Worm (Caenorhabditis elegans) whole organism, young adult: ENCODE results near the gene F44D12.10.

Source experiments
- B0035.1 ChIP-seq: sonication (generic microtip); optimal IDR thresholded peaks from 2 replicates; lab custom pipeline; 2016; ENCODE audit warnings: missing genetic modification characterization, mild to moderate bottlenecking, missing compliant biosample characterization, missing genotype, missing genetic modification reagents
- Y53F4B.3 ChIP-seq: fragments of 200-800 bp; sonication (Bioruptor generic); IDR thresholded peaks from 2 replicates; pipeline ENCODE4 v1.3.6; 2022; ENCODE audit warnings: missing genetic modification reagents, missing genetic modification characterization, missing compliant biosample characterization
- Y53G8AR.9 ChIP-seq: fragments of 200-800 bp; sonication (Bioruptor generic); conservative IDR thresholded peaks from 2 replicates; pipeline ENCODE4 v1.3.6; 2022; ENCODE audit warnings: missing genetic modification reagents, missing genetic modification characterization, missing compliant biosample characterization
- ZK185.1 ChIP-seq: sonication (generic microtip); optimal IDR thresholded peaks from 2 replicates; lab custom pipeline; 2016; ENCODE audit warnings: mild to moderate bottlenecking, missing genetic modification characterization, missing compliant biosample characterization; ENCODE audit not compliant: poor library complexity, severe bottlenecking
- akir-1 ChIP-seq: fragments of 200-800 bp; sonication (Bioruptor generic); optimal IDR thresholded peaks from 2 replicates; lab custom pipeline; 2018; ENCODE audit warnings: mild to moderate bottlenecking, missing genetic modification characterization, moderate library complexity, missing compliant biosample characterization
- ama-1 ChIP-seq, 3 experiments: fragments of 150-350 bp in 1 of 3; sonication (generic microtip) in 2 of 3; optimal IDR thresholded peaks; 2 replicates each; lab custom pipeline; 2014 to 2018; ENCODE audit warnings: missing biosample characterization in 2 of 3, missing genetic modification characterization in 2 of 3, missing genetic modification reagents in 2 of 3
- aptf-2 ChIP-seq: fragments of 200-800 bp; sonication (Bioruptor generic); conservative IDR thresholded peaks from 2 replicates; pipeline ENCODE4 v1.3.6; 2022; ENCODE audit warnings: missing genetic modification reagents, missing genetic modification characterization, missing compliant biosample characterization
- attf-3 ChIP-seq: fragments of 200-800 bp; sonication (Bioruptor generic); conservative IDR thresholded peaks from 2 replicates; pipeline ENCODE4 v1.3.6; 2022; ENCODE audit warnings: missing genetic modification reagents, missing genetic modification characterization, missing compliant biosample characterization
- attf-6 ChIP-seq: fragments of 200-800 bp; sonication (Bioruptor generic); IDR thresholded peaks from 2 replicates; pipeline ENCODE4 v1.3.6; 2022; ENCODE audit warnings: missing genetic modification reagents, missing genetic modification characterization, missing compliant biosample characterization
- bed-1 ChIP-seq: fragments of 200-800 bp; sonication (Bioruptor generic); IDR thresholded peaks from 2 replicates; pipeline ENCODE4 v1.3.6; 2022; ENCODE audit warnings: missing genetic modification reagents, missing genetic modification characterization, missing compliant biosample characterization
- cebp-1 ChIP-seq, 2 experiments: fragments of 200-800 bp in 1 of 2; sonication (Bioruptor generic) in 1 of 2; sonication (generic microtip) in 1 of 2; IDR thresholded peaks in 1 of 2; optimal IDR thresholded peaks in 1 of 2; 2 replicates each; pipeline versions ENCODE4 v1.3.6 to Lab custom; 2017 to 2022; ENCODE audit warnings: missing compliant biosample characterization in 2 of 2, missing genetic modification characterization in 2 of 2, mild to moderate bottlenecking in 1 of 2, missing genetic modification reagents in 1 of 2, moderate library complexity in 1 of 2
- ceh-100 ChIP-seq: fragments of 200-800 bp; sonication (Bioruptor generic); IDR thresholded peaks from 2 replicates; pipeline ENCODE4 v1.3.6; 2022; ENCODE audit warnings: missing genetic modification reagents, missing genetic modification characterization, missing compliant biosample characterization
- ceh-40 ChIP-seq: fragments of 200-800 bp; sonication (Bioruptor generic); IDR thresholded peaks from 2 replicates; pipeline ENCODE4 v1.3.6; 2022; ENCODE audit warnings: missing genetic modification characterization, missing compliant biosample characterization
- efl-1 ChIP-seq: fragments of 150-350 bp; optimal IDR thresholded peaks from 2 replicates; lab custom pipeline; 2014; ENCODE audit warnings: missing biosample characterization, missing genetic modification reagents, missing genetic modification characterization
- egrh-3 ChIP-seq: fragments of 200-800 bp; sonication (Bioruptor generic); IDR thresholded peaks from 2 replicates; pipeline ENCODE4 v1.3.6; 2022; ENCODE audit warnings: missing genetic modification reagents, missing genetic modification characterization, missing compliant biosample characterization
- hlh-12 ChIP-seq: sonication (generic microtip); optimal IDR thresholded peaks from 2 replicates; lab custom pipeline; 2016; ENCODE audit warnings: missing genetic modification characterization, missing compliant biosample characterization
- hrde-1 ChIP-seq: sonication (generic microtip); optimal IDR thresholded peaks from 2 replicates; lab custom pipeline; 2016; ENCODE audit warnings: missing genetic modification characterization, mild to moderate bottlenecking, missing compliant biosample characterization, moderate library complexity, missing genotype, missing genetic modification reagents, borderline replicate concordance
- lin-26 ChIP-seq: fragments of 200-800 bp; sonication (Bioruptor generic); IDR thresholded peaks from 2 replicates; pipeline ENCODE4 v1.3.6; 2022; ENCODE audit warnings: missing genetic modification reagents, missing genetic modification characterization, missing compliant biosample characterization
- lir-1 ChIP-seq: fragments of 200-800 bp; sonication (Bioruptor generic); conservative IDR thresholded peaks from 2 replicates; pipeline ENCODE4 v1.3.6; 2022; ENCODE audit warnings: missing genetic modification reagents, missing genetic modification characterization, missing compliant biosample characterization
- madf-10 ChIP-seq: sonication (generic microtip); optimal IDR thresholded peaks from 2 replicates; lab custom pipeline; 2016; ENCODE audit warnings: mild to moderate bottlenecking, missing genetic modification characterization, missing compliant biosample characterization
- madf-6 ChIP-seq: fragments of 200-800 bp; sonication (Bioruptor generic); IDR thresholded peaks from 2 replicates; pipeline ENCODE4 v1.3.6; 2022; ENCODE audit warnings: missing genetic modification reagents, missing genetic modification characterization, missing compliant biosample characterization
- madf-8 ChIP-seq: fragments of 200-800 bp; sonication (Bioruptor generic); conservative IDR thresholded peaks from 2 replicates; pipeline ENCODE4 v1.3.6; 2022; ENCODE audit warnings: missing genetic modification reagents, missing genetic modification characterization, missing compliant biosample characterization
- mcd-1 ChIP-seq: fragments of 200-800 bp; sonication (Bioruptor generic); IDR thresholded peaks from 2 replicates; pipeline ENCODE4 v1.3.6; 2022; ENCODE audit warnings: missing genetic modification reagents, missing genetic modification characterization, missing compliant biosample characterization
- nfya-2 ChIP-seq: fragments of 200-800 bp; sonication (Bioruptor generic); IDR thresholded peaks from 2 replicates; pipeline ENCODE4 v1.3.6; 2022; ENCODE audit warnings: missing genetic modification reagents, missing genetic modification characterization, missing compliant biosample characterization
- nhr-120 ChIP-seq: fragments of 200-800 bp; sonication (Bioruptor generic); IDR thresholded peaks from 2 replicates; pipeline ENCODE4 v1.3.6; 2022; ENCODE audit warnings: missing genetic modification characterization, missing compliant biosample characterization
- nhr-27 ChIP-seq: fragments of 200-800 bp; sonication (Bioruptor generic); optimal IDR thresholded peaks from 2 replicates; lab custom pipeline; 2018; ENCODE audit warnings: mild to moderate bottlenecking, missing genetic modification characterization, moderate library complexity, missing compliant biosample characterization
- nhr-80 ChIP-seq: sonication (generic microtip); optimal IDR thresholded peaks from 2 replicates; lab custom pipeline; 2016; ENCODE audit warnings: missing genetic modification characterization, missing compliant biosample characterization
- pha-4 ChIP-seq: fragments of 150-350 bp; sonication (generic microtip); optimal IDR thresholded peaks from 2 replicates; lab custom pipeline; 2014; ENCODE audit warnings: missing biosample characterization, missing genetic modification reagents, missing genetic modification characterization
- repo-1 ChIP-seq: sonication (generic microtip); optimal IDR thresholded peaks from 2 replicates; lab custom pipeline; 2017; ENCODE audit warnings: mild to moderate bottlenecking, missing genetic modification characterization, missing compliant biosample characterization
- somi-1 ChIP-seq: fragments of 200-800 bp; sonication (Bioruptor generic); optimal IDR thresholded peaks from 2 replicates; lab custom pipeline; 2018; ENCODE audit warnings: mild to moderate bottlenecking, missing genetic modification characterization, missing compliant biosample characterization
- zfh-2 ChIP-seq: fragments of 200-800 bp; sonication (Bioruptor generic); conservative IDR thresholded peaks from 2 replicates; pipeline ENCODE4 v1.3.6; 2022; ENCODE audit warnings: missing genetic modification reagents, missing genetic modification characterization, missing compliant biosample characterization
- zim-3 ChIP-seq: sonication (generic microtip); optimal IDR thresholded peaks from 2 replicates; lab custom pipeline; 2017; ENCODE audit warnings: mild to moderate bottlenecking, missing genetic modification characterization, moderate library complexity, missing compliant biosample characterization
- ztf-18 ChIP-seq: sonication (generic microtip); optimal IDR thresholded peaks from 2 replicates; lab custom pipeline; 2016; ENCODE audit warnings: missing genotype, mild to moderate bottlenecking, missing genetic modification characterization, missing compliant biosample characterization
- ztf-22 ChIP-seq: fragments of 200-800 bp; sonication (Bioruptor generic); optimal IDR thresholded peaks from 2 replicates; lab custom pipeline; 2018; ENCODE audit warnings: mild to moderate bottlenecking, missing genetic modification characterization, moderate library complexity, missing compliant biosample characterization
- ztf-26 ChIP-seq: sonication (generic microtip); optimal IDR thresholded peaks from 2 replicates; lab custom pipeline; 2017; ENCODE audit warnings: missing genetic modification characterization, missing compliant biosample characterization
- ztf-6 ChIP-seq: fragments of 200-800 bp; sonication (Bioruptor generic); IDR thresholded peaks from 2 replicates; pipeline ENCODE4 v1.3.6; 2022; ENCODE audit warnings: missing genetic modification reagents, missing genetic modification characterization, missing compliant biosample characterization

F44D12.10 gene

ce11 chrIV:10075034-10075510, 38.2 kb upstream of the F44D12.10 start, which contains the start of the genes ttbk-4 and W01B6.4:
ttbk-4 (minus strand) TSS chrIV:10075134.
W01B6.4 (plus strand) TSS chrIV:10075460.
- TF ChIP-seq ztf-18 (tag; lab: Kevin White, UChicago) (no peak), madf-10 (tag; lab: Kevin White, UChicago) (no peak), zfh-2 (no peak), pha-4 (no peak), repo-1 (tag; lab: Kevin White, UChicago) (no peak), mcd-1 (no peak), somi-1 (GFP tag; lab: Kevin White, UChicago) (no peak), nhr-27 (no peak), attf-3 (no peak)
- TF ChIP-seq, all 124 proteins: peak for 0

- TF ChIP-seq efl-1 (no peak), akir-1 (no peak), ZK185.1 (tag; lab: Kevin White, UChicago) (no peak), ama-1 (optimal IDR thresholded peaks at IDR 0.05; lab: Kevin White, UChicago) (no peak), ama-1 (GFP tag; optimal IDR thresholded peaks at IDR 0.05; lab: Kevin White, UChicago) (no peak), Y53F4B.3 (GFP tag; lab: Robert Waterston, UW) (no peak), nhr-120 (GFP tag; lab: Robert Waterston, UW) (no peak), attf-3 (no peak), Y53G8AR.9 (GFP tag; lab: Robert Waterston, UW) (no peak), ztf-22 (GFP tag; lab: Kevin White, UChicago) (no peak), egrh-3 (GFP tag; lab: Robert Waterston, UW) (no peak), lir-1 (GFP tag; lab: Robert Waterston, UW) (no peak), ztf-6 (no peak), nhr-80 (no peak), aptf-2 (GFP tag; lab: Robert Waterston, UW) (no peak), B0035.1 (no peak), zfh-2 (no peak), attf-6 (GFP tag; lab: Robert Waterston, UW) (no peak), lin-26 (GFP tag; lab: Robert Waterston, UW) (no peak)
Observed at ce11 chrIV:10072527-10072926, 35.7 kb upstream of the F44D12.10 start, which contains the start of gene W01B6.3. W01B6.3 (minus strand) TSS chrIV:10072627.

ce11 chrIV:10071121-10071520, 34.3 kb upstream of the F44D12.10 start:
- TF ChIP-seq efl-1 (peak; percentile 42), madf-6 (peak; percentile 75), madf-8 (GFP tag; lab: Robert Waterston, UW) (peak; percentile 38; the same call in 1 of the 2 replicates), egrh-3 (GFP tag; lab: Robert Waterston, UW) (peak; percentile 57; the same call in 1 of the 2 replicates)
- TF ChIP-seq, all 124 proteins: peak for 4; not testable (repeated sequence) for 120

- no peak for TF ChIP-seq ceh-40 (GFP tag; lab: Robert Waterston, UW)
- no peak for TF ChIP-seq hrde-1
- no peak for TF ChIP-seq egrh-3 (GFP tag; lab: Robert Waterston, UW)
- TF ChIP-seq ztf-26 (tag; lab: Kevin White, UChicago), result no peak
- no peak for TF ChIP-seq bed-1
- no peak for TF ChIP-seq hlh-12 (tag; lab: Kevin White, UChicago)
- TF ChIP-seq cebp-1 (GFP tag; IDR thresholded peaks at IDR 0.05; lab: Robert Waterston, UW), result no peak
- TF ChIP-seq cebp-1 (tag; optimal IDR thresholded peaks at IDR 0.05; lab: Kevin White, UChicago), result no peak
- no peak for TF ChIP-seq pha-4
- TF ChIP-seq nhr-120 (GFP tag; lab: Robert Waterston, UW), result no peak
- no peak for TF ChIP-seq ceh-100
- TF ChIP-seq nfya-2, result no peak
- no peak for TF ChIP-seq madf-8 (GFP tag; lab: Robert Waterston, UW)
- TF ChIP-seq zim-3 (tag; lab: Kevin White, UChicago), result no peak
Observed at ce11 chrIV:10068266-10068665, 31.4 kb upstream of the F44D12.10 start.
